Fruit fly (Drosophila melanogaster) whole organism, embryonic: Measurements from ENCODE around the gene CG43062.
A peak's percentile ranks its signal among the peaks of the same experiment; 100 is the strongest.

Source experiments
- Bteb2 ChIP-seq: fragments of 200-800 bp; sonication (Bioruptor generic); optimal IDR thresholded peaks from 2 replicates; lab custom pipeline; 2016; ENCODE audit warnings: missing biosample characterization, missing genetic modification characterization
- CG10209 ChIP-seq: fragments of 200-800 bp; sonication (Bioruptor generic); optimal IDR thresholded peaks from 3 replicates; lab custom pipeline; 2017; ENCODE audit warnings: missing biosample characterization, mild to moderate bottlenecking, missing genetic modification characterization, missing genetic modification reagents
- CG10267 ChIP-seq: fragments of 200-800 bp; sonication (Bioruptor generic); optimal IDR thresholded peaks from 2 replicates; lab custom pipeline; 2018; ENCODE audit warnings: missing biosample characterization, mild to moderate bottlenecking, missing genetic modification characterization, moderate library complexity
- CG10274 ChIP-seq: fragments of 200-800 bp; sonication (Bioruptor generic); optimal IDR thresholded peaks from 3 replicates; lab custom pipeline; 2017; ENCODE audit warnings: missing biosample characterization, mild to moderate bottlenecking, missing genetic modification characterization
- CG1233 ChIP-seq: fragments of 200-800 bp; sonication (Bioruptor generic); optimal IDR thresholded peaks from 4 replicates; lab custom pipeline; 2018; ENCODE audit warnings: missing biosample characterization, mild to moderate bottlenecking, missing genetic modification characterization
- CG12391 ChIP-seq: fragments of 200-800 bp; sonication (Bioruptor generic); optimal IDR thresholded peaks from 3 replicates; lab custom pipeline; 2018; ENCODE audit warnings: missing biosample characterization, mild to moderate bottlenecking, missing genetic modification characterization, moderate library complexity
- CG13624 ChIP-seq: fragments of 200-800 bp; sonication (Bioruptor generic); optimal IDR thresholded peaks from 2 replicates; lab custom pipeline; 2016; ENCODE audit warnings: missing biosample characterization, missing genetic modification characterization
- CG14667 ChIP-seq: fragments of 200-800 bp; sonication (Bioruptor generic); IDR thresholded peaks from 2 replicates; pipeline ENCODE4 v1.3.6; 2022; ENCODE audit warnings: missing biosample characterization, missing genetic modification characterization
- CG1603 ChIP-seq: fragments of 200-800 bp; sonication (Bioruptor generic); optimal IDR thresholded peaks from 2 replicates; lab custom pipeline; 2019; ENCODE audit warnings: missing biosample characterization, mild to moderate bottlenecking, missing genetic modification characterization, moderate library complexity
- CG16813 ChIP-seq: fragments of 200-800 bp; sonication (Bioruptor generic); IDR thresholded peaks from 3 replicates; pipeline ENCODE4 v1.3.6; 2022; ENCODE audit warnings: missing biosample characterization, missing genetic modification characterization; ENCODE audit not compliant: partially characterized antibody
- CG2678 ChIP-seq: fragments of 200-800 bp; sonication (Bioruptor generic); optimal IDR thresholded peaks from 3 replicates; lab custom pipeline; 2019; ENCODE audit warnings: missing biosample characterization, mild to moderate bottlenecking, missing genetic modification characterization, moderate library complexity
- CG4360 ChIP-seq: fragments of 200-800 bp; sonication (Bioruptor generic); IDR thresholded peaks from 2 replicates; pipeline ENCODE4 v1.3.6; 2022; ENCODE audit warnings: missing biosample characterization, missing genetic modification characterization
- CG43689 ChIP-seq: fragments of 200-800 bp; sonication (Bioruptor generic); IDR thresholded peaks from 2 replicates; pipeline ENCODE4 v1.3.6; 2022; ENCODE audit warnings: missing biosample characterization, missing genetic modification characterization
- CG6689 ChIP-seq: fragments of 200-800 bp; sonication (Bioruptor generic); IDR thresholded peaks from 2 replicates; pipeline ENCODE4 v1.3.6; 2022; ENCODE audit warnings: missing biosample characterization, missing genetic modification characterization
- CG7357 ChIP-seq: fragments of 200-800 bp; sonication (Bioruptor generic); IDR thresholded peaks from 3 replicates; pipeline ENCODE4 v1.3.6; 2022; ENCODE audit warnings: missing biosample characterization, missing genetic modification characterization
- CG7745 ChIP-seq: fragments of 200-800 bp; sonication (Bioruptor generic); optimal IDR thresholded peaks from 2 replicates; lab custom pipeline; 2018; ENCODE audit warnings: missing biosample characterization, mild to moderate bottlenecking, missing genetic modification characterization, moderate library complexity
- CG8290 ChIP-seq, 3 experiments: fragments of 200-800 bp; sonication (Bioruptor generic); optimal IDR thresholded peaks; 2 replicates each; lab custom pipeline; 2016 to 2019; ENCODE audit warnings: missing biosample characterization in 3 of 3, missing genetic modification characterization in 3 of 3, mild to moderate bottlenecking in 2 of 3, moderate library complexity in 1 of 3
- CG8359 ChIP-seq: fragments of 200-800 bp; sonication (Bioruptor generic); optimal IDR thresholded peaks from 2 replicates; lab custom pipeline; 2017; ENCODE audit warnings: missing biosample characterization, mild to moderate bottlenecking, missing genetic modification characterization, borderline replicate concordance
- Eip74EF ChIP-seq, 2 experiments: fragments of 200-800 bp in 1 of 2; fragments of >200 bp in 1 of 2; sonication (Bioruptor generic) in 1 of 2; optimal IDR thresholded peaks; 2 replicates each; lab custom pipeline; 2017 to 2019; ENCODE audit warnings: missing biosample characterization in 2 of 2, missing genetic modification characterization in 2 of 2, mild to moderate bottlenecking in 1 of 2, moderate library complexity in 1 of 2
- Elba2 ChIP-seq: fragments of 200-800 bp; sonication (Bioruptor generic); optimal IDR thresholded peaks from 3 replicates; lab custom pipeline; 2016; ENCODE audit warnings: missing biosample characterization, missing genetic modification characterization
- HLH54F ChIP-seq: fragments of 200-800 bp; sonication (Bioruptor generic); optimal IDR thresholded peaks from 3 replicates; lab custom pipeline; 2016; ENCODE audit warnings: missing biosample characterization, missing genetic modification characterization
- NFAT ChIP-seq: fragments of 200-800 bp; sonication (Bioruptor generic); IDR thresholded peaks from 2 replicates; pipeline ENCODE4 v1.3.6; 2022; ENCODE audit warnings: missing biosample characterization, missing genetic modification characterization
- NK7.1 ChIP-seq: fragments of 200-800 bp; sonication (Bioruptor generic); optimal IDR thresholded peaks from 3 replicates; lab custom pipeline; 2016; ENCODE audit warnings: missing biosample characterization, missing genetic modification characterization
- PHDP ChIP-seq: fragments of 200-800 bp; sonication (Bioruptor generic); optimal IDR thresholded peaks from 3 replicates; lab custom pipeline; 2018; ENCODE audit warnings: missing biosample characterization, mild to moderate bottlenecking, missing genetic modification characterization, moderate library complexity
- Sin3A ChIP-seq: fragments of >200 bp; optimal IDR thresholded peaks from 2 replicates; lab custom pipeline; 2018
- Sry-β ChIP-seq: fragments of 200-800 bp; sonication (Bioruptor generic); optimal IDR thresholded peaks from 2 replicates; lab custom pipeline; 2018; ENCODE audit warnings: missing biosample characterization, mild to moderate bottlenecking, missing genetic modification characterization, moderate library complexity
- Usf ChIP-seq: fragments of 200-800 bp; sonication (Bioruptor generic); optimal IDR thresholded peaks from 2 replicates; lab custom pipeline; 2017; ENCODE audit warnings: missing genotype, missing biosample characterization, missing genetic modification characterization
- ab ChIP-seq: fragments of 200-800 bp; sonication (Bioruptor generic); optimal IDR thresholded peaks from 2 replicates; lab custom pipeline; 2016; ENCODE audit warnings: missing biosample characterization, missing genetic modification characterization
- amos ChIP-seq: fragments of 200-800 bp; sonication (Bioruptor generic); IDR thresholded peaks from 2 replicates; pipeline ENCODE4 v1.3.6; 2022; ENCODE audit warnings: missing biosample characterization, missing genetic modification characterization; ENCODE audit not compliant: partially characterized antibody
- ase ChIP-seq: fragments of 200-800 bp; sonication (Bioruptor generic); IDR thresholded peaks from 3 replicates; pipeline ENCODE4 v1.3.6; 2022; ENCODE audit warnings: missing biosample characterization, missing genetic modification characterization
- bab2 ChIP-seq: fragments of 200-800 bp; sonication (Bioruptor generic); optimal IDR thresholded peaks from 2 replicates; lab custom pipeline; 2016; ENCODE audit warnings: missing biosample characterization, missing genetic modification characterization
- gce ChIP-seq: fragments of 200-800 bp; sonication (Bioruptor generic); IDR thresholded peaks from 3 replicates; pipeline ENCODE4 v1.3.6; 2022; ENCODE audit warnings: missing biosample characterization, missing genetic modification characterization
- gcm2 ChIP-seq: fragments of 200-800 bp; sonication (Bioruptor generic); optimal IDR thresholded peaks from 2 replicates; lab custom pipeline; 2016; ENCODE audit warnings: missing biosample characterization, missing genetic modification characterization
- hb ChIP-seq: fragments of 200-800 bp; sonication (Bioruptor generic); IDR thresholded peaks from 3 replicates; pipeline ENCODE4 v1.3.6; 2022; ENCODE audit warnings: missing biosample characterization, missing genetic modification characterization; ENCODE audit not compliant: partially characterized antibody
- lmd ChIP-seq: fragments of 200-800 bp; sonication (Bioruptor generic); IDR thresholded peaks from 2 replicates; pipeline ENCODE4 v1.3.6; 2022; ENCODE audit warnings: missing biosample characterization, missing genetic modification characterization
- maf-S ChIP-seq: fragments of 200-800 bp; sonication (Bioruptor generic); optimal IDR thresholded peaks from 2 replicates; lab custom pipeline; 2016; ENCODE audit warnings: missing biosample characterization, missing genetic modification characterization
- odd ChIP-seq: fragments of 200-800 bp; sonication (Bioruptor generic); optimal IDR thresholded peaks from 2 replicates; lab custom pipeline; 2017; ENCODE audit warnings: missing biosample characterization, mild to moderate bottlenecking, missing genetic modification characterization
- pb ChIP-seq: fragments of 200-800 bp; sonication (Bioruptor generic); optimal IDR thresholded peaks from 3 replicates; lab custom pipeline; 2016; ENCODE audit warnings: missing biosample characterization, missing genetic modification characterization
- pita ChIP-seq: fragments of 200-800 bp; sonication (Bioruptor generic); optimal IDR thresholded peaks from 2 replicates; lab custom pipeline; 2017; ENCODE audit warnings: missing biosample characterization, mild to moderate bottlenecking, missing genetic modification characterization
- pros ChIP-seq: fragments of 200-800 bp; sonication (Bioruptor generic); optimal IDR thresholded peaks from 3 replicates; lab custom pipeline; 2019; ENCODE audit warnings: missing biosample characterization, mild to moderate bottlenecking, missing genetic modification characterization, moderate library complexity
- sens-2 ChIP-seq: fragments of 200-800 bp; sonication (Bioruptor generic); IDR thresholded peaks from 2 replicates; pipeline ENCODE4 v1.3.6; 2022; ENCODE audit warnings: missing biosample characterization, missing genetic modification characterization
- seq ChIP-seq: fragments of 200-800 bp; sonication (Bioruptor generic); IDR thresholded peaks from 2 replicates; pipeline ENCODE4 v1.3.6; 2022; ENCODE audit warnings: missing biosample characterization, missing genetic modification characterization
- sima ChIP-seq: fragments of 200-800 bp; sonication (Bioruptor generic); optimal IDR thresholded peaks from 2 replicates; lab custom pipeline; 2016; ENCODE audit warnings: missing biosample characterization, missing genetic modification characterization
- slbo ChIP-seq: fragments of 200-800 bp; sonication (Bioruptor generic); IDR thresholded peaks from 2 replicates; pipeline ENCODE4 v1.3.6; 2022; ENCODE audit warnings: missing biosample characterization, missing genetic modification characterization
- slou ChIP-seq: fragments of 200-800 bp; sonication (Bioruptor generic); optimal IDR thresholded peaks from 3 replicates; lab custom pipeline; 2016; ENCODE audit warnings: missing biosample characterization, missing genetic modification characterization
- sr ChIP-seq: fragments of 200-800 bp; sonication (Bioruptor generic); IDR thresholded peaks from 3 replicates; pipeline ENCODE4 v1.3.6; 2022; ENCODE audit warnings: missing biosample characterization, missing genetic modification characterization
- tap ChIP-seq: fragments of 200-800 bp; optimal IDR thresholded peaks from 3 replicates; lab custom pipeline; 2019; ENCODE audit warnings: missing biosample characterization, mild to moderate bottlenecking, missing genetic modification characterization, moderate library complexity
- toy ChIP-seq: fragments of 200-800 bp; sonication (Bioruptor generic); IDR thresholded peaks from 2 replicates; pipeline ENCODE4 v1.3.6; 2022; ENCODE audit warnings: missing biosample characterization, missing genetic modification characterization
- unc-4 ChIP-seq: fragments of 200-800 bp; sonication (Bioruptor generic); IDR thresholded peaks from 2 replicates; pipeline ENCODE4 v1.3.6; 2022; ENCODE audit warnings: missing biosample characterization, missing genetic modification characterization; ENCODE audit not compliant: partially characterized antibody
- vnd ChIP-seq: fragments of 200-800 bp; sonication (Bioruptor generic); IDR thresholded peaks from 3 replicates; pipeline ENCODE4 v1.3.6; 2022; ENCODE audit warnings: missing biosample characterization, missing genetic modification characterization; ENCODE audit not compliant: partially characterized antibody

Gene CG43062

DNA sequence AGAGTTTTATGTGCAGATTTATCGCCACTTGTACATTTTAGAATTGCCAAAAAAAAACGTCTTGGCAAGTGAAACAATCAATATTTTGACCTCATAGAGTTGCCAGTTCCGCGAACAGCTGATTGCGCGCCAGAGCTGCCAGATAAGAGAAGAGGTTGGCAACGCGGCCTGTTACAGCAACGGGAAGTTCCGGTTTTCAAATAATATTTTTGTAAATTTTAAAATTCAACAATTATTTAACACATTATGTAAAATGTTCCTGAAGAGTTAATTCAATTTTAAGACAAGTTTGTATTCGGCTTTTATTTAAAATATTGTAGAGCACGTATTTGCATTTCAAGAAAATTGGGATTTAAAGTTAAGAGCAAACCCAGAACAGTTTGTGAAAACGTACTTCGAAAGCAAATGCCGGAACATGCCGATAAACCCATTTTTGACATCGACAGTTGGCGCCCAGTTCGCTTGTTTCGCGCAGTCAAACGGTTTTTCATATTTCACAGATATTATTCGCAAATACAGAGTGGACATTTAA lies 36.6 kb downstream of the CG43062 start, which contains the start of the genes prd1 and HisCl1:
Gene prd1 (minus strand): TSS at position 320 of the 532 bp plus-strand sequence.
Gene HisCl1 (plus strand): TSS at position 482 of the 532 bp plus-strand sequence.
- TF ChIP-seq CG10267 (tag; lab: Kevin White, UChicago) (peak; percentile 71), bab2 (GFP tag; lab: Kevin White, UChicago) (peak; percentile 50), Elba2 (GFP tag; lab: Kevin White, UChicago) (no peak), PHDP (tag; lab: Kevin White, UChicago) (no peak), CG1233 (GFP tag; lab: Kevin White, UChicago) (no peak), toy (GFP tag; lab: Robert Waterston, UW) (no peak), CG4360 (GFP tag; lab: Robert Waterston, UW) (0 out of 2 replicates have a peak, but pooled peaks have one; percentile 8), CG1603 (tag; lab: Kevin White, UChicago) (no peak), CG14667 (GFP tag; lab: Robert Waterston, UW) (no peak), hb (no peak), CG8359 (peak; percentile 19), CG16813 (GFP tag; lab: Robert Waterston, UW) (no peak), CG12391 (tag; lab: Kevin White, UChicago) (peak; percentile 76), CG43689 (no peak), pros (GFP tag; lab: Kevin White, UChicago) (peak; percentile 36), lmd (GFP tag; lab: Robert Waterston, UW) (peak; percentile 67), gcm2 (GFP tag; lab: Kevin White, UChicago) (peak; percentile 33), NK7.1 (GFP tag; lab: Kevin White, UChicago) (peak; percentile 18), sens-2 (GFP tag; lab: Robert Waterston, UW) (no peak), CG10274 (peak; percentile 53), CG13624 (peak; percentile 74), Eip74EF (GFP tag; optimal IDR thresholded peaks at IDR 0.05; lab: Kevin White, UChicago) (no peak), sima (GFP tag; lab: Kevin White, UChicago) (no peak), tap (tag; lab: Kevin White, UChicago) (no peak), gce (GFP tag; lab: Robert Waterston, UW) (peak; percentile 37; the same call in 1 of the 3 replicates), ab (GFP tag; lab: Kevin White, UChicago) (no peak), vnd (no peak), CG6689 (GFP tag; lab: Robert Waterston, UW) (peak; percentile 38; the same call in 1 of the 2 replicates), Sin3A (peak; percentile 72), Usf (GFP tag; lab: Kevin White, UChicago) (peak; percentile 57), pita (GFP tag; lab: Kevin White, UChicago) (no peak), seq (no peak), ase (GFP tag; lab: Robert Waterston, UW) (no peak), sr (0 out of 3 replicates have a peak, but pooled peaks have one; percentile 6), amos (no peak), CG7357 (GFP tag; lab: Robert Waterston, UW) (no peak), HLH54F (GFP tag; lab: Kevin White, UChicago) (peak; percentile 62), CG7745 (no peak), CG8290 (GFP tag; optimal IDR thresholded peaks at IDR 0.05; lab: Kevin White, UChicago) (peak; percentile 4), CG8290 (tag; optimal IDR thresholded peaks at IDR 0.05; lab: Kevin White, UChicago) (no peak), slou (peak; percentile 32), pb (GFP tag; lab: Kevin White, UChicago) (no peak), CG2678 (tag; lab: Kevin White, UChicago) (no peak), odd (GFP tag; lab: Kevin White, UChicago) (no peak), Bteb2 (GFP tag; lab: Kevin White, UChicago) (peak; percentile 42), unc-4 (GFP tag; lab: Robert Waterston, UW) (0 out of 2 replicates have a peak, but pooled peaks have one; percentile 22), NFAT (GFP tag; lab: Robert Waterston, UW) (peak; percentile 61; the same call in 1 of the 2 replicates), slbo (peak; percentile 76), maf-S (peak; percentile 42), Sry-β (GFP tag; lab: Kevin White, UChicago) (peak; percentile 55), CG10209 (peak; percentile 72)
